Fruit fly (Drosophila melanogaster): ENCODE data around the gene r.

r gene

DNA sequence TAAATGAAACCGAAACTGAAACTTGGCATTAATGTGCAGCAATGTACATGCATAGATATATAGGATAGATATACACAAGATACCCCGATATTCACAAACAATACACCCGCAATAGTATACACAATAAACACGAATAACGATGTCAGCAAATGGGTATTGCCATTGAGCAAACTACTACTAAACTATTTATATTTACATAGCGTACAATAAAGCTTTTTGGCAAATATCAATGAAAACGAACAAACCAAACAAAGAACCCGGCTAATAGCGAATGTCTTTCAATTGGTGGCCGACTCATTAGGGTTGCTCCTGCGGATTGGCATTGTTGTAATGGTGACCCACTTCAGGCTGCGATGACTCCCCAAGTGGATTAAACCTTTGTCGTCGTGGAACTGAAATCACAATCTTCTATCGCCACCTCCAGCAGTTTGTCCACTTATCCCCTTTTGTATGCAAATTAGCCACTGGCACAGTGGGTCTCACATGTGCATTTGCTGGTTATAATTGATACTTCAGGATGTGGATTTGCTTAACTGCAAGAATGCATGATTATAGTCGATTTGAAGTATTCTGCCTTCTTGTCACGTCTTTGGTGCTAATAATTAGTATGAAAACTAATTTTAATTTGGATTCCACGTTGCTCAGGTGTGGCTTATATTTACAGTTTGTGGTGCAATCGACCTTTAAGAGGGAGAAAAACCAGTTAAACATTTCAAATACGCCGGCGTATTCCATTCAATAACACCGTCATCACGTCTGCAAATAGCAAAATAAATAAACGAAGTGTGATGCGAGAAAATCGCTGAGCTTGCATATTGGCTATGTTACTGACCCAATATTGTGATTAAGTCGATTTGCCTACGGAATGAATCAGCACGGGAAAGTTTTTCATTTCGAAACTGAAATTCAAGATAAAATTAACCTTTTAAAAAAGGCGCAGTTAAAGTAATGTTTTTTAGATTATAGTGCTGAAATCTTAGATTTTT is 4.8 kb upstream of the r start (continued):
- TF ChIP-seq fu2 (GFP tag; optimal IDR thresholded peaks at IDR 0.05), result no peak
- TF ChIP-seq CG6689 (GFP tag; IDR thresholded peaks at IDR 0.05), result no peak
- TF ChIP-seq sens (GFP tag), result peak; percentile 97
- no peak for TF ChIP-seq her (GFP tag; optimal IDR thresholded peaks at IDR 0.05)
- no peak for TF ChIP-seq CG10267 (tag; optimal IDR thresholded peaks at IDR 0.05)
- TF ChIP-seq CG8388 (GFP tag; optimal IDR thresholded peaks at IDR 0.05), result no peak
- no peak for TF ChIP-seq Bteb2 (GFP tag; optimal IDR thresholded peaks at IDR 0.05)
- TF ChIP-seq nau (GFP tag; optimal IDR thresholded peaks at IDR 0.05), result no peak
- peak; percentile 55 for TF ChIP-seq Side (GFP tag; optimal IDR thresholded peaks at IDR 0.05)
- TF ChIP-seq HLH54F (GFP tag; optimal IDR thresholded peaks at IDR 0.05), result no peak
- no peak for TF ChIP-seq Hand (GFP tag; optimal IDR thresholded peaks at IDR 0.05)
- no peak for TF ChIP-seq CG33557 (GFP tag; optimal IDR thresholded peaks at IDR 0.05)
- TF ChIP-seq hth (optimal IDR thresholded peaks at IDR 0.05), result no peak
- TF ChIP-seq CG15514 (GFP tag; optimal IDR thresholded peaks at IDR 0.05), result no peak
- peak; percentile 85 for TF ChIP-seq otp (GFP tag; IDR thresholded peaks at IDR 0.05)
- TF ChIP-seq CG43689 (GFP tag; IDR thresholded peaks at IDR 0.05), result no peak
- no peak for TF ChIP-seq CG13424 (tag; optimal IDR thresholded peaks at IDR 0.05)
- TF ChIP-seq bowl (GFP tag; IDR thresholded peaks at IDR 0.05), result 0 out of 2 replicates have a peak, but pooled peaks have one; percentile 30
- no peak for TF ChIP-seq al (GFP tag; IDR thresholded peaks at IDR 0.05)
- TF ChIP-seq pb (GFP tag; optimal IDR thresholded peaks at IDR 0.05), result peak; percentile 75
- no peak for TF ChIP-seq HmgD (GFP tag; optimal IDR thresholded peaks at IDR 0.05)
- peak; percentile 3 for TF ChIP-seq luna (GFP tag; optimal IDR thresholded peaks at IDR 0.05)
- no peak for TF ChIP-seq ham (GFP tag; IDR thresholded peaks at IDR 0.05)
- TF ChIP-seq hkb (optimal IDR thresholded peaks at IDR 0.05), result no peak
- no peak for TF ChIP-seq hkb (GFP tag; IDR thresholded peaks at IDR 0.05)
- TF ChIP-seq kah (GFP tag; optimal IDR thresholded peaks at IDR 0.05), result no peak
- TF ChIP-seq oc (tag; optimal IDR thresholded peaks at IDR 0.05), result peak; percentile 57
- TF ChIP-seq CG17361 (GFP tag; IDR thresholded peaks at IDR 0.05), result no peak
- no peak for TF ChIP-seq pfk (GFP tag; optimal IDR thresholded peaks at IDR 0.05)
- TF ChIP-seq Dref (GFP tag; IDR thresholded peaks at IDR 0.05), result no peak
- peak; percentile 85 for TF ChIP-seq Antp (GFP tag; optimal IDR thresholded peaks at IDR 0.05)
- TF ChIP-seq crc (GFP tag; optimal IDR thresholded peaks at IDR 0.05), result peak; percentile 57
- no peak for TF ChIP-seq sd (tag; optimal IDR thresholded peaks at IDR 0.05)
- no peak for TF ChIP-seq NFAT (GFP tag; IDR thresholded peaks at IDR 0.05)
- no peak for TF ChIP-seq CG31365 (tag; optimal IDR thresholded peaks at IDR 0.05)
- no peak for TF ChIP-seq CG9876 (GFP tag; optimal IDR thresholded peaks at IDR 0.05)
- TF ChIP-seq Bgb (GFP tag; IDR thresholded peaks at IDR 0.05; ENCODE audit: partially characterized antibody), result no peak
- TF ChIP-seq CG17568 (GFP tag; optimal IDR thresholded peaks at IDR 0.05), result no peak
- TF ChIP-seq Hmr (GFP tag; optimal IDR thresholded peaks at IDR 0.05), result peak; percentile 27
- TF ChIP-seq croc (GFP tag; conservative IDR thresholded peaks at IDR 0.05), result peak; percentile 36; the same call in 1 of the 3 replicates
- no peak for TF ChIP-seq z (GFP tag; IDR thresholded peaks at IDR 0.05)
- no peak for TF ChIP-seq sima (GFP tag; optimal IDR thresholded peaks at IDR 0.05)
- no peak for TF ChIP-seq cas (GFP tag; IDR thresholded peaks at IDR 0.05)
- no peak for TF ChIP-seq knrl (GFP tag; IDR thresholded peaks at IDR 0.05; ENCODE audit: partially characterized antibody)
- peak in 1 of 2 experiments; percentile 81 for TF ChIP-seq dpn (GFP tag; optimal IDR thresholded peaks at IDR 0.05)
- TF ChIP-seq jing (GFP tag; optimal IDR thresholded peaks at IDR 0.05), result no peak
- TF ChIP-seq H2.0 (GFP tag; IDR thresholded peaks at IDR 0.05), result no peak
- no peak for TF ChIP-seq Fer2 (tag; optimal IDR thresholded peaks at IDR 0.05)
- peak; percentile 21; the same call in 1 of the 2 replicates for TF ChIP-seq slbo (GFP tag; IDR thresholded peaks at IDR 0.05)
